Worm (Caenorhabditis elegans): ENCODE measurements around the gene msp-59.
A peak's percentile ranks its signal among the peaks of the same experiment; 100 is the strongest.

DNA sequence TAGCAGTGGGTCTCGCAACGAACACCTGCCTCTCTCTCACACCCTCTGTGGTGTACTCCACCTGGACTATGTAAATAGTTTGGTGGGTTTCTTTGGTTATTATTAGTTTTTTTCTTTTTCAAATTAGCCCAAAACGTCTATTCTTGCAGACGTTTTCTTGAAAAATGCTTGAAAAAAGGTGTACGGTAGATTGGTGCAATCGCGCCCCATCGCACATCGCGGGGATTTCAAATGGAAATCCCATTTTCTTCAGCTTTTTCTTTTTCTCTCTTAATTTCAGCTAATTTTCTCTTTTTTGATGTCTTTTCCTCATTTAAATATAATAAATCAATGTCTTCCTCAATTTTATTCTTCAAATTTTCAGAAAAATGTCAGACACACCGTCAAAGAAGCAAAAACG is 41.2 kb upstream of the msp-59 start, which contains the start of gene Y4C6B.1:
- TF ChIP-seq snpc-4 (tag; optimal IDR thresholded peaks at IDR 0.05) (no peak), unc-62 (GFP tag; optimal IDR thresholded peaks at IDR 0.05) (no peak), alr-1 (tag; optimal IDR thresholded peaks at IDR 0.05) (no peak), lsy-2 (tag; optimal IDR thresholded peaks at IDR 0.05) (peak in 1 of 2 experiments; percentile 87)
